Fruit fly (Drosophila melanogaster) whole organism, embryonic: Measurements from ENCODE around the gene CG42822.

ENCODE experiments used
- Aef1 ChIP-seq: fragments of 200-800 bp; sonication (Bioruptor generic); IDR thresholded peaks from 3 replicates; pipeline ENCODE4 v1.3.6; 2022; ENCODE audit warnings: missing biosample characterization, missing genetic modification characterization
- Asciz ChIP-seq: fragments of 200-800 bp; sonication (Bioruptor generic); optimal IDR thresholded peaks from 2 replicates; lab custom pipeline; 2017; ENCODE audit warnings: missing biosample characterization, mild to moderate bottlenecking, missing genetic modification characterization, missing genetic modification reagents
- C15 ChIP-seq: fragments of 200-800 bp; sonication (Bioruptor generic); IDR thresholded peaks from 3 replicates; pipeline ENCODE4 v1.3.6; 2022; ENCODE audit warnings: missing biosample characterization, missing genetic modification characterization
- CG1024 ChIP-seq: fragments of 200-800 bp; sonication (Bioruptor generic); IDR thresholded peaks from 2 replicates; pipeline ENCODE4 v1.3.6; 2022; ENCODE audit warnings: missing biosample characterization, missing genetic modification characterization
- CG11504 ChIP-seq: fragments of 200-800 bp; sonication (Bioruptor generic); optimal IDR thresholded peaks from 3 replicates; lab custom pipeline; 2019; ENCODE audit warnings: missing biosample characterization, mild to moderate bottlenecking, missing genetic modification characterization, moderate library complexity
- CG12104 ChIP-seq: fragments of 200-800 bp; sonication (Bioruptor generic); optimal IDR thresholded peaks from 3 replicates; lab custom pipeline; 2016; ENCODE audit warnings: missing biosample characterization, missing genetic modification characterization
- CG14014 ChIP-seq: fragments of 200-800 bp; sonication (Bioruptor generic); IDR thresholded peaks from 2 replicates; pipeline ENCODE4 v1.3.6; 2022; ENCODE audit warnings: missing biosample characterization, missing genetic modification characterization
- CG14441 ChIP-seq: fragments of 200-800 bp; sonication (Bioruptor generic); IDR thresholded peaks from 2 replicates; pipeline ENCODE4 v1.3.6; 2022; ENCODE audit warnings: missing biosample characterization, missing genetic modification characterization
- CG1647 ChIP-seq: fragments of 200-800 bp; sonication (Bioruptor generic); optimal IDR thresholded peaks from 3 replicates; lab custom pipeline; 2016; ENCODE audit warnings: missing biosample characterization, missing genetic modification characterization
- CG16779 ChIP-seq: fragments of 200-800 bp; sonication (Bioruptor generic); IDR thresholded peaks from 2 replicates; pipeline ENCODE4 v1.3.6; 2022; ENCODE audit warnings: missing biosample characterization, missing genetic modification characterization
- CG16813 ChIP-seq: fragments of 200-800 bp; sonication (Bioruptor generic); IDR thresholded peaks from 3 replicates; pipeline ENCODE4 v1.3.6; 2022; ENCODE audit warnings: missing biosample characterization, missing genetic modification characterization; ENCODE audit not compliant: partially characterized antibody
- CG1832 ChIP-seq: fragments of 200-800 bp; sonication (Bioruptor generic); optimal IDR thresholded peaks from 2 replicates; lab custom pipeline; 2017; ENCODE audit warnings: missing biosample characterization, mild to moderate bottlenecking, missing genetic modification characterization, inconsistent platforms
- CG18476 ChIP-seq: fragments of 200-800 bp; sonication (Bioruptor generic); optimal IDR thresholded peaks from 2 replicates; lab custom pipeline; 2016; ENCODE audit warnings: missing biosample characterization, mild to moderate bottlenecking, missing genetic modification characterization
- CG18764 ChIP-seq: fragments of 200-800 bp; sonication (Bioruptor generic); optimal IDR thresholded peaks from 3 replicates; lab custom pipeline; 2016; ENCODE audit warnings: missing biosample characterization, missing genetic modification characterization
- CG3407 ChIP-seq: fragments of 200-800 bp; sonication (Bioruptor generic); optimal IDR thresholded peaks from 2 replicates; lab custom pipeline; 2018; ENCODE audit warnings: missing biosample characterization, mild to moderate bottlenecking, missing genetic modification characterization
- CG4404 ChIP-seq: fragments of 200-800 bp; sonication (Bioruptor generic); IDR thresholded peaks from 2 replicates; pipeline ENCODE4 v1.3.6; 2022; ENCODE audit warnings: missing biosample characterization, missing genetic modification characterization
- CG5245 ChIP-seq: fragments of 200-800 bp; sonication (Bioruptor generic); optimal IDR thresholded peaks from 3 replicates; lab custom pipeline; 2016; ENCODE audit warnings: missing biosample characterization, missing genetic modification characterization
- CG8924 ChIP-seq: fragments of 200-800 bp; optimal IDR thresholded peaks from 3 replicates; lab custom pipeline; 2019; ENCODE audit warnings: missing biosample characterization, mild to moderate bottlenecking, missing genetic modification characterization, moderate library complexity
- Dek ChIP-seq: fragments of 200-800 bp; sonication (Bioruptor generic); optimal IDR thresholded peaks from 3 replicates; lab custom pipeline; 2019; ENCODE audit warnings: missing biosample characterization, mild to moderate bottlenecking, missing genetic modification characterization, moderate library complexity
- Elba2 ChIP-seq: fragments of 200-800 bp; sonication (Bioruptor generic); optimal IDR thresholded peaks from 3 replicates; lab custom pipeline; 2016; ENCODE audit warnings: missing biosample characterization, missing genetic modification characterization
- Ets65A ChIP-seq: fragments of 200-800 bp; sonication (Bioruptor generic); peaks from one replicate; lab custom pipeline; 2016; ENCODE audit warnings: missing biosample characterization, missing genetic modification characterization
- HLH4C ChIP-seq: fragments of 200-800 bp; sonication (Bioruptor generic); IDR thresholded peaks from 3 replicates; pipeline ENCODE4 v1.3.6; 2022; ENCODE audit warnings: missing biosample characterization, missing genetic modification characterization; ENCODE audit not compliant: partially characterized antibody
- HLH54F ChIP-seq: fragments of 200-800 bp; sonication (Bioruptor generic); optimal IDR thresholded peaks from 3 replicates; lab custom pipeline; 2016; ENCODE audit warnings: missing biosample characterization, missing genetic modification characterization
- Hsf ChIP-seq: fragments of 200-800 bp; sonication (Bioruptor generic); optimal IDR thresholded peaks from 3 replicates; lab custom pipeline; 2016; ENCODE audit warnings: missing biosample characterization, missing genetic modification characterization
- Lhr ChIP-seq: fragments of 200-800 bp; sonication (Bioruptor generic); optimal IDR thresholded peaks from 3 replicates; lab custom pipeline; 2017; ENCODE audit warnings: mild to moderate bottlenecking, missing biosample characterization, missing genetic modification reagents, missing genetic modification characterization
- PHDP ChIP-seq: fragments of 200-800 bp; sonication (Bioruptor generic); optimal IDR thresholded peaks from 3 replicates; lab custom pipeline; 2018; ENCODE audit warnings: missing biosample characterization, mild to moderate bottlenecking, missing genetic modification characterization, moderate library complexity
- Vsx1 ChIP-seq: fragments of 200-800 bp; sonication (Bioruptor generic); optimal IDR thresholded peaks from 2 replicates; lab custom pipeline; 2017; ENCODE audit warnings: missing biosample characterization, mild to moderate bottlenecking, missing genetic modification characterization, missing genetic modification reagents
- Xrp1 ChIP-seq: fragments of 200-800 bp; sonication (Bioruptor generic); IDR thresholded peaks from 2 replicates; pipeline ENCODE4 v1.3.6; 2022; ENCODE audit warnings: missing biosample characterization, missing genetic modification characterization
- aop ChIP-seq: fragments of 200-800 bp; sonication (Bioruptor generic); IDR thresholded peaks from 2 replicates; pipeline ENCODE4 v1.3.6; 2022; ENCODE audit warnings: missing biosample characterization, missing genetic modification characterization
- ase ChIP-seq: fragments of 200-800 bp; sonication (Bioruptor generic); IDR thresholded peaks from 3 replicates; pipeline ENCODE4 v1.3.6; 2022; ENCODE audit warnings: missing biosample characterization, missing genetic modification characterization
- bbx ChIP-seq: fragments of 200-800 bp; sonication (Bioruptor generic); IDR thresholded peaks from 2 replicates; pipeline ENCODE4 v1.3.6; 2022; ENCODE audit warnings: missing biosample characterization, missing genetic modification characterization; ENCODE audit not compliant: partially characterized antibody
- bcd ChIP-seq: fragments of 200-800 bp; sonication (Bioruptor generic); optimal IDR thresholded peaks from 2 replicates; lab custom pipeline; 2017; ENCODE audit warnings: missing biosample characterization, mild to moderate bottlenecking, missing genetic modification characterization
- cad ChIP-seq: fragments of >200 bp; optimal IDR thresholded peaks from 2 replicates; lab custom pipeline; 2017; ENCODE audit warnings: missing biosample characterization, missing genetic modification characterization
- da ChIP-seq: fragments of 200-800 bp; sonication (Bioruptor generic); optimal IDR thresholded peaks from 2 replicates; lab custom pipeline; 2016; ENCODE audit warnings: missing biosample characterization, missing genetic modification characterization
- dati ChIP-seq: fragments of 200-800 bp; sonication (Bioruptor generic); IDR thresholded peaks from 2 replicates; pipeline ENCODE4 v1.3.6; 2022; ENCODE audit warnings: missing biosample characterization, missing genetic modification characterization
- exex ChIP-seq: fragments of 200-800 bp; sonication (Bioruptor generic); optimal IDR thresholded peaks from 4 replicates; lab custom pipeline; 2018; ENCODE audit warnings: missing biosample characterization, mild to moderate bottlenecking, missing genetic modification characterization, moderate library complexity
- gce ChIP-seq: fragments of 200-800 bp; sonication (Bioruptor generic); IDR thresholded peaks from 3 replicates; pipeline ENCODE4 v1.3.6; 2022; ENCODE audit warnings: missing biosample characterization, missing genetic modification characterization
- gem ChIP-seq: fragments of 200-800 bp; sonication (Bioruptor generic); optimal IDR thresholded peaks from 2 replicates; lab custom pipeline; 2019; ENCODE audit warnings: missing biosample characterization, mild to moderate bottlenecking, missing genetic modification characterization, moderate library complexity
- grau ChIP-seq: fragments of 200-800 bp; optimal IDR thresholded peaks from 3 replicates; lab custom pipeline; 2019; ENCODE audit warnings: missing biosample characterization, mild to moderate bottlenecking, missing genetic modification characterization, moderate library complexity
- h ChIP-seq: fragments of >200 bp; optimal IDR thresholded peaks from 2 replicates; lab custom pipeline; 2017
- jing ChIP-seq: fragments of 200-800 bp; sonication (Bioruptor generic); optimal IDR thresholded peaks from 2 replicates; lab custom pipeline; 2018; ENCODE audit warnings: missing biosample characterization, mild to moderate bottlenecking, missing genetic modification characterization
- kah ChIP-seq: fragments of 200-800 bp; sonication (Bioruptor generic); optimal IDR thresholded peaks from 2 replicates; lab custom pipeline; 2018; ENCODE audit warnings: missing biosample characterization, mild to moderate bottlenecking, missing genetic modification characterization
- ken ChIP-seq: fragments of 200-800 bp; sonication (Bioruptor generic); IDR thresholded peaks from 3 replicates; pipeline ENCODE4 v1.3.6; 2022; ENCODE audit warnings: missing biosample characterization, missing genetic modification characterization
- nom ChIP-seq: fragments of 200-800 bp; sonication (Bioruptor generic); optimal IDR thresholded peaks from 2 replicates; lab custom pipeline; 2017; ENCODE audit warnings: missing biosample characterization, missing genetic modification characterization, mild to moderate bottlenecking, moderate library complexity, missing genetic modification reagents
- onecut ChIP-seq: fragments of 200-800 bp; sonication (Bioruptor generic); IDR thresholded peaks from 2 replicates; pipeline ENCODE4 v1.3.6; 2022; ENCODE audit warnings: missing biosample characterization, missing genetic modification characterization
- so ChIP-seq: fragments of 200-800 bp; sonication (Bioruptor generic); IDR thresholded peaks from 3 replicates; pipeline ENCODE4 v1.3.6; 2022; ENCODE audit warnings: missing biosample characterization, missing genetic modification characterization
- stc ChIP-seq: fragments of 200-800 bp; sonication (Bioruptor generic); IDR thresholded peaks from 2 replicates; pipeline ENCODE4 v1.3.6; 2022; ENCODE audit warnings: missing biosample characterization, missing genetic modification characterization
- tna ChIP-seq: fragments of 200-800 bp; sonication (Bioruptor generic); IDR thresholded peaks from 2 replicates; pipeline ENCODE4 v1.3.6; 2022; ENCODE audit warnings: missing biosample characterization, missing genetic modification characterization; ENCODE audit not compliant: partially characterized antibody
- vvl ChIP-seq: fragments of 200-800 bp; sonication (Bioruptor generic); IDR thresholded peaks from 2 replicates; pipeline ENCODE4 v1.3.6; 2022; ENCODE audit warnings: missing biosample characterization, missing genetic modification characterization
- wdn ChIP-seq: fragments of 200-800 bp; sonication (Bioruptor generic); IDR thresholded peaks from 2 replicates; pipeline ENCODE4 v1.3.6; 2022; ENCODE audit warnings: missing biosample characterization, missing genetic modification characterization
- zen2 ChIP-seq: fragments of 200-800 bp; sonication (Bioruptor generic); IDR thresholded peaks from 3 replicates; pipeline ENCODE4 v1.3.6; 2022; ENCODE audit warnings: missing biosample characterization, missing genetic modification characterization; ENCODE audit not compliant: partially characterized antibody

Gene CG42822

DNA sequence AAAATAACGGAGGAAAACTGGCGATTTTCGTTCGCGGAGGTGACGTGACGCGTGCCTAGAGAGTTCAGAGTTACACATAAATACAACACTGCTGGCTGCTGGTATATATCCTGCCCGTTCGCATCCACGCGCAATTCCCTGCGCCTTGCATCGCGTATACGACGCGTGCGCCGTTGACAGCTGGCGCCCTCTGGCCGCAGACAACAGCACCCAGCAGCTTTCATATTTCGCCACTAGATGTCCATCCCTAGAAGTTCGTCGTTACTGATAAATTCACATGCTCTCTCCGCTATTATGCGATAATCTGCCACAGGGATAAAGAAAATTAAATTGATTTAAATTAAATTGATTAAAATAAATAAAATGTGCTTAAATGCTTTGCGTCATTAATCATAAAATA, 11.3 kb upstream of the CG42822 start, which contains the start of gene Sur-8 (continued):
- TF ChIP-seq ken (GFP tag; lab: Robert Waterston, UW) (peak; percentile 83), CG16779 (peak; percentile 82), Ets65A (GFP tag; lab: Kevin White, UChicago) (peak; percentile 92), HLH54F (peak; percentile 43), Xrp1 (peak; percentile 36; the same call in 1 of the 2 replicates), C15 (GFP tag; lab: Robert Waterston, UW) (no peak), CG18476 (no peak), CG5245 (peak; percentile 79), dati (GFP tag; lab: Robert Waterston, UW) (no peak), grau (tag; lab: Kevin White, UChicago) (peak; percentile 63), jing (GFP tag; lab: Kevin White, UChicago) (no peak), tna (GFP tag; lab: Robert Waterston, UW) (0 out of 2 replicates have a peak, but pooled peaks have one; percentile 20), gce (GFP tag; lab: Robert Waterston, UW) (0 out of 3 replicates have a peak, but pooled peaks have one; percentile 15), nom (no peak), CG4404 (no peak), so (GFP tag; lab: Robert Waterston, UW) (0 out of 3 replicates have a peak, but pooled peaks have one; percentile 58), CG14014 (GFP tag; lab: Robert Waterston, UW) (peak; percentile 71; the same call in 1 of the 2 replicates), bcd (peak; percentile 60), CG1647 (GFP tag; lab: Kevin White, UChicago) (peak; percentile 55), CG16813 (GFP tag; lab: Robert Waterston, UW) (no peak), exex (tag; lab: Kevin White, UChicago) (no peak), Dek (tag; lab: Kevin White, UChicago) (peak; percentile 34), kah (no peak), CG11504 (tag; lab: Kevin White, UChicago) (peak; percentile 70), HLH4C (GFP tag; lab: Robert Waterston, UW) (0 out of 3 replicates have a peak, but pooled peaks have one; percentile 28), h (lab: Kevin White, UChicago) (no peak), Hsf (peak; percentile 77), ase (GFP tag; lab: Robert Waterston, UW) (peak; percentile 61; the same call in 2 of the 3 replicates), CG1832 (no peak), vvl (peak; percentile 76; the same call in 1 of the 2 replicates), stc (peak; percentile 39; the same call in 1 of the 2 replicates), Lhr (GFP tag; lab: Kevin White, UChicago) (peak; percentile 32), gem (tag; lab: Kevin White, UChicago) (peak; percentile 56), zen2 (GFP tag; lab: Robert Waterston, UW) (0 out of 3 replicates have a peak, but pooled peaks have one; percentile 33), da (GFP tag; lab: Kevin White, UChicago) (no peak), Vsx1 (GFP tag; lab: Kevin White, UChicago) (peak; percentile 3), aop (GFP tag; lab: Robert Waterston, UW) (0 out of 2 replicates have a peak, but pooled peaks have one; percentile 14), cad (GFP tag; lab: Kevin White, UChicago) (no peak), CG18764 (GFP tag; lab: Kevin White, UChicago) (peak; percentile 27), Asciz (GFP tag; lab: Kevin White, UChicago) (no peak), CG3407 (GFP tag; lab: Kevin White, UChicago) (peak; percentile 26), CG12104 (GFP tag; lab: Kevin White, UChicago) (no peak), CG14441 (GFP tag; lab: Robert Waterston, UW) (peak; percentile 73), onecut (GFP tag; lab: Robert Waterston, UW) (peak; percentile 73), PHDP (tag; lab: Kevin White, UChicago) (peak; percentile 55), Aef1 (peak; percentile 50; the same call in 1 of the 3 replicates), CG1024 (GFP tag; lab: Robert Waterston, UW) (peak; percentile 80), bbx (GFP tag; lab: Robert Waterston, UW) (no peak), wdn (GFP tag; lab: Robert Waterston, UW) (no peak), CG8924 (tag; lab: Kevin White, UChicago) (no peak), Elba2 (GFP tag; lab: Kevin White, UChicago) (no peak)
